Worm (Caenorhabditis elegans): ENCODE measurements around the gene lgg-3.

lgg-3 gene

DNA sequence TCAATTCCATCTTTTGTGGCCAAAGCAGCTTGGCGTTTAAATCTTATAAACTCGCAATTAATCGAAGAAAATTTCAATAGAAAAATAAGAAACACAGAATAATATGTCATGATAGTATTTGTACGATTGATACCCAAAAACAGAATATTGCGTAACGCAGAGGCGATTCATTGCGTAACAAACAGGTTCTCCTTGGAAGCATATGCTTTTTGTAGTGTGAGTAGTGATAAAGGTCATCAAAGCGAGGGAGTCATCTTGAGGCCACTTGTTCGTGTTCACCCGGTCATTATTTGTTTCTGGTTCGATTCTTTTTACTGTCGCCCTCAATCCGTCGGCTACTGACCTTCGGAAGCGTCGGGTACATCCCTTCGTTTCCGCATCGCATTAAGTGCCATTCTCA lies 36.8 kb downstream of the lgg-3 start, which contains the start of gene F54E7.6:
TSS of gene F54E7.6 (minus strand) at position 110 of the 400 bp plus-strand sequence.
- no peak for TF ChIP-seq ztf-18 (tag; optimal IDR thresholded peaks at IDR 0.05)
- no peak for TF ChIP-seq nhr-120 (GFP tag; IDR thresholded peaks at IDR 0.05)
- TF ChIP-seq tbp1 (GFP tag; optimal IDR thresholded peaks at IDR 0.05): no peak
- TF ChIP-seq D2030.7 (GFP tag; IDR thresholded peaks at IDR 0.05): no peak
- no peak for TF ChIP-seq madf-3 (GFP tag; IDR thresholded peaks at IDR 0.05)
- TF ChIP-seq aptf-3 (GFP tag; IDR thresholded peaks at IDR 0.05): no peak
- no peak for TF ChIP-seq gei-17 (GFP tag; optimal IDR thresholded peaks at IDR 0.05)
- TF ChIP-seq ZK185.1 (tag; optimal IDR thresholded peaks at IDR 0.05; ENCODE audit: poor library complexity, severe bottlenecking): no peak
- TF ChIP-seq B0261.1 (tag; optimal IDR thresholded peaks at IDR 0.05): no peak
- no peak for TF ChIP-seq Y56A3A.18 (GFP tag; IDR thresholded peaks at IDR 0.05)
- TF ChIP-seq F57A8.1 (GFP tag; optimal IDR thresholded peaks at IDR 0.05): no peak
- TF ChIP-seq ztf-6 (GFP tag; IDR thresholded peaks at IDR 0.05): no peak
- TF ChIP-seq ztf-25 (GFP tag; IDR thresholded peaks at IDR 0.05): no peak
- TF ChIP-seq F52B5.7 (tag; optimal IDR thresholded peaks at IDR 0.05): no peak
- TF ChIP-seq hlh-26 (GFP tag; conservative IDR thresholded peaks at IDR 0.05): no peak
- TF ChIP-seq dpff-1 (tag; optimal IDR thresholded peaks at IDR 0.05): no peak

DNA sequence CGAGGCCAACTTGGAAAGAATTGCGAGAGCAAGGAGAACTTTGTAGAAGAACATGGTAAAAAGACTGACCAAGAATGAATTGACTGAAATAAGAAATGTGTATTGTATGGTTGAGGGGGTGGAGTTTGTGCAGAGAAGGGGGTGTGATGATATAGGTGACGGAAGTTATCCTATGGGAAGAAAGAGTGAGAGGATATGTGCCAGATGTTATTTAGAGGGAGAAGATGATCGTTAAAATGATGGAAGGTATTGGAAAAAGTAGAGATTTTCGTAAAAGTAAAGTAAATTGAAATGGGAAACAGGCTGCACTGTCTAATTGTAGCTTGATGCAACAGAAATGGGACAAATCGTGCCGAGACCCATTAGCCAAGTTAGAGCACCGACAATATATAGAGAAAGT lies 40.9 kb downstream of the lgg-3 start, which contains the start of gene sdz-21:
TSS of gene sdz-21 (minus strand) at position 101 of the 400 bp plus-strand sequence.
- TF ChIP-seq ceh-27 (GFP tag; optimal IDR thresholded peaks at IDR 0.05) (no peak), snpc-4 (GFP tag; optimal IDR thresholded peaks at IDR 0.05) (no peak), snpc-4 (tag; optimal IDR thresholded peaks at IDR 0.05) (no peak), hrde-1 (tag; optimal IDR thresholded peaks at IDR 0.05; ENCODE audit: borderline replicate concordance) (no peak), ets-4 (GFP tag; optimal IDR thresholded peaks at IDR 0.05) (no peak), ccch-3 (GFP tag; optimal IDR thresholded peaks at IDR 0.05) (no peak), lin-40 (tag; optimal IDR thresholded peaks at IDR 0.05) (no peak), B0035.1 (tag; optimal IDR thresholded peaks at IDR 0.05) (no peak), D2030.7 (GFP tag; IDR thresholded peaks at IDR 0.05) (no peak)

DNA sequence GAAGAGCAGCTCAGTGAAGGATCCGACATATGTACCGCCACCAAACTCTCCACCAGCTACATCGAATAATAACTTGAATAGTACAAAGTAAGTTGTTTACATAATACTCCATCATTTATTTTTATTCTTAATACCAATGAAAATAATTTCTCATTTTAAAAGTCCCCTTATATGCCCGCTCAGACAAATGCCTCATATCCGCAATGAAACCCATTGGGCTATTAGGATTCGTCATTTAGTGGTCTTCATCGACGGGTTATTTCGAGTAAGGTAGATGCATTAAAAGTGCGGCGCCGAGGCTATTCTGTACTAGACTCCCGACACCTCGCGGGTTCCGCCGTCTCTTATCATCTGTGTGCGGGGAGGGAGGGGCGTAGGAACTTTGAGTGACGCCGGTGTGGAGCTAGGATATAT lies 44.1 kb downstream of the lgg-3 start:
- TF ChIP-seq lin-35 (GFP tag; optimal IDR thresholded peaks at IDR 0.05) (peak in 1 of 3 experiments; percentile 34), pha-4 (tag; optimal IDR thresholded peaks at IDR 0.05) (no peak), Y67H2A.10 (GFP tag; conservative IDR thresholded peaks at IDR 0.05) (no peak), ztf-25 (GFP tag; IDR thresholded peaks at IDR 0.05) (no peak), hsf-1 (GFP tag; IDR thresholded peaks at IDR 0.05) (peak; percentile 33; the same call in 1 of the 2 replicates), T26A5.8 (tag; optimal IDR thresholded peaks at IDR 0.05) (no peak), ztf-26 (tag; optimal IDR thresholded peaks at IDR 0.05) (no peak), F23B12.7 (tag; optimal IDR thresholded peaks at IDR 0.05; ENCODE audit: insufficient read depth) (peak; percentile 46), ets-4 (GFP tag; optimal IDR thresholded peaks at IDR 0.05) (no peak), attf-5 (GFP tag; optimal IDR thresholded peaks at IDR 0.05) (no peak), sdz-38 (tag; optimal IDR thresholded peaks at IDR 0.05) (no peak), rcor-1 (GFP tag; IDR thresholded peaks at IDR 0.05) (peak; percentile 71), B0261.1 (tag; optimal IDR thresholded peaks at IDR 0.05) (no peak), bed-1 (GFP tag; IDR thresholded peaks at IDR 0.05) (no peak), efl-1 (GFP tag; optimal IDR thresholded peaks at IDR 0.05) (peak; percentile 34), lin-26 (GFP tag; IDR thresholded peaks at IDR 0.05) (peak; percentile 55; the same call in 1 of the 2 replicates), cebp-2 (GFP tag; IDR thresholded peaks at IDR 0.05) (no peak), attf-6 (GFP tag; IDR thresholded peaks at IDR 0.05) (peak; percentile 60), lin-54 (GFP tag; optimal IDR thresholded peaks at IDR 0.05) (peak; percentile 88), chd-7 (tag; optimal IDR thresholded peaks at IDR 0.05) (no peak), ceh-100 (GFP tag; IDR thresholded peaks at IDR 0.05) (peak; percentile 30; the same call in 1 of the 2 replicates), nfyb-1 (GFP tag; IDR thresholded peaks at IDR 0.05) (peak; percentile 55; the same call in 1 of the 2 replicates), dpff-1 (tag; optimal IDR thresholded peaks at IDR 0.05) (no peak), tbp1 (GFP tag; optimal IDR thresholded peaks at IDR 0.05) (peak; percentile 75), nhr-90 (tag; optimal IDR thresholded peaks at IDR 0.05) (no peak), ztf-3 (GFP tag; optimal IDR thresholded peaks at IDR 0.05) (no peak), akir-1 (GFP tag; optimal IDR thresholded peaks at IDR 0.05) (no peak)

All from whole organism, young adult.